Worm (Caenorhabditis elegans) whole organism, young adult: ENCODE data around the gene mpst-3.

Source experiments
- pha-4 ChIP-seq: fragments of 150-350 bp; sonication (generic microtip); optimal IDR thresholded peaks from 2 replicates; lab custom pipeline; 2014; ENCODE audit warnings: missing biosample characterization, missing genetic modification reagents, missing genetic modification characterization
- sea-2 ChIP-seq: fragments of 200-800 bp; sonication (Bioruptor generic); IDR thresholded peaks from 2 replicates; pipeline ENCODE4 v1.3.6; 2022; ENCODE audit warnings: missing genetic modification characterization, missing compliant biosample characterization
- unc-130 ChIP-seq: sonication (generic microtip); optimal IDR thresholded peaks from 2 replicates; lab custom pipeline; 2016; ENCODE audit warnings: missing genetic modification reagents, missing genetic modification characterization, missing compliant biosample characterization
- unc-62 ChIP-seq: fragments of 150-350 bp; optimal IDR thresholded peaks from 2 replicates; lab custom pipeline; 2014; ENCODE audit warnings: missing biosample characterization, missing genetic modification reagents, missing genetic modification characterization

ce11 chrV:14900905-14901304 is 5.5 kb downstream of the mpst-3 start:
- no peak for TF ChIP-seq unc-130 (GFP tag; lab: Kevin White, UChicago)
- no peak for TF ChIP-seq pha-4 (tag; lab: Kevin White, UChicago)
- TF ChIP-seq sea-2 (GFP tag; lab: Robert Waterston, UW) = no peak
- TF ChIP-seq unc-62 (GFP tag; lab: Kevin White, UChicago) = no peak
